Worm (Caenorhabditis elegans) whole organism, L4/young adult: ENCODE data around the gene fbxa-44.

Experiments
- W03F9.2 ChIP-seq: fragments of 150-350 bp; optimal IDR thresholded peaks from 2 replicates; lab custom pipeline; 2014; ENCODE audit warnings: missing biosample characterization, missing genetic modification characterization
- dao-5 ChIP-seq: sonication (generic microtip); optimal IDR thresholded peaks from 2 replicates; lab custom pipeline; 2016; ENCODE audit warnings: missing genotype, missing genetic modification characterization, moderate library complexity, missing compliant biosample characterization
- him-1 ChIP-seq: sonication (generic microtip); optimal IDR thresholded peaks from 2 replicates; lab custom pipeline; 2016; ENCODE audit warnings: missing genotype, missing genetic modification reagents, missing genetic modification characterization, missing compliant biosample characterization

- TF ChIP-seq him-1 (no peak), dao-5 (tag; lab: Kevin White, UChicago) (no peak), W03F9.2 (tag; lab: Kevin White, UChicago) (no peak)
These were observed 8.4 kb upstream of the fbxa-44 start, which contains the start of gene F09C6.14 for ce11 chrV:16880679-16881078.
